Fruit fly (Drosophila melanogaster) whole organism, prepupa: ENCODE data around the gene Ance-2.

ENCODE experiments used
- Blimp-1 ChIP-seq: fragments of 200-800 bp; sonication (Bioruptor generic); optimal IDR thresholded peaks from 3 replicates; lab custom pipeline; 2017; ENCODE audit warnings: missing biosample characterization, missing genetic modification characterization, mild to moderate bottlenecking, moderate library complexity, missing genetic modification reagents
- CG10631 ChIP-seq: fragments of 200-800 bp; sonication (Bioruptor generic); optimal IDR thresholded peaks from 2 replicates; lab custom pipeline; 2016; ENCODE audit warnings: missing biosample characterization, missing genetic modification characterization
- CG10669 ChIP-seq: fragments of 200-800 bp; sonication (Bioruptor generic); optimal IDR thresholded peaks from 3 replicates; lab custom pipeline; 2018; ENCODE audit warnings: missing biosample characterization, mild to moderate bottlenecking, missing genetic modification characterization, moderate library complexity
- CG11294 ChIP-seq: fragments of 200-800 bp; sonication (Bioruptor generic); IDR thresholded peaks from 2 replicates; pipeline ENCODE4 v1.3.6; 2022; ENCODE audit warnings: missing biosample characterization, missing genetic modification characterization
- CG11762 ChIP-seq: fragments of 200-800 bp; sonication (Bioruptor generic); optimal IDR thresholded peaks from 3 replicates; lab custom pipeline; 2016; ENCODE audit warnings: missing biosample characterization, missing genetic modification characterization; ENCODE audit not compliant: insufficient read depth
- CG15336 ChIP-seq: fragments of 200-800 bp; sonication (Bioruptor generic); IDR thresholded peaks from 2 replicates; pipeline ENCODE4 v1.3.6; 2022; ENCODE audit warnings: missing biosample characterization, missing genetic modification characterization
- CG1621 ChIP-seq: fragments of 200-800 bp; sonication (Bioruptor generic); optimal IDR thresholded peaks from 3 replicates; lab custom pipeline; 2018; ENCODE audit warnings: missing biosample characterization, mild to moderate bottlenecking, missing genetic modification characterization
- CG32006 ChIP-seq: fragments of 200-800 bp; sonication (Bioruptor generic); optimal IDR thresholded peaks from 3 replicates; lab custom pipeline; 2017; ENCODE audit warnings: missing biosample characterization, mild to moderate bottlenecking, missing genetic modification characterization
- CG34406 ChIP-seq: fragments of 200-800 bp; sonication (Bioruptor generic); optimal IDR thresholded peaks from 3 replicates; lab custom pipeline; 2016; ENCODE audit warnings: missing biosample characterization, missing genetic modification characterization
- CG3919 ChIP-seq: fragments of 200-800 bp; sonication (Bioruptor generic); optimal IDR thresholded peaks from 3 replicates; lab custom pipeline; 2016; ENCODE audit warnings: missing biosample characterization, missing genetic modification characterization
- CG6276 ChIP-seq: fragments of 200-800 bp; sonication (Bioruptor generic); optimal IDR thresholded peaks from 2 replicates; lab custom pipeline; 2017; ENCODE audit warnings: missing biosample characterization, mild to moderate bottlenecking, missing genetic modification characterization
- CG6808 ChIP-seq: fragments of 200-800 bp; sonication (Bioruptor generic); optimal IDR thresholded peaks from 3 replicates; lab custom pipeline; 2017; ENCODE audit warnings: missing biosample characterization, missing genetic modification characterization, mild to moderate bottlenecking, moderate library complexity, missing genetic modification reagents
- CG6854 ChIP-seq: fragments of 200-800 bp; sonication (Bioruptor generic); optimal IDR thresholded peaks from 2 replicates; lab custom pipeline; 2017; ENCODE audit warnings: missing biosample characterization, mild to moderate bottlenecking, missing genetic modification characterization
- CG7368 ChIP-seq: fragments of 200-800 bp; sonication (Bioruptor generic); optimal IDR thresholded peaks from 3 replicates; lab custom pipeline; 2016; ENCODE audit warnings: missing biosample characterization, missing genetic modification characterization
- CG8119 ChIP-seq: fragments of 200-800 bp; sonication (Bioruptor generic); IDR thresholded peaks from 3 replicates; pipeline ENCODE4 v1.3.6; 2022; ENCODE audit warnings: missing biosample characterization, missing genetic modification characterization
- CG8632 ChIP-seq: fragments of 200-800 bp; sonication (Bioruptor generic); optimal IDR thresholded peaks from 3 replicates; lab custom pipeline; 2016; ENCODE audit warnings: missing biosample characterization, missing genetic modification characterization
- CG9139 ChIP-seq: fragments of 200-800 bp; sonication (Bioruptor generic); optimal IDR thresholded peaks from 3 replicates; lab custom pipeline; 2017; ENCODE audit warnings: missing biosample characterization, mild to moderate bottlenecking, missing genetic modification characterization
- Eip75B ChIP-seq: fragments of 200-800 bp; sonication (Bioruptor generic); optimal IDR thresholded peaks from 3 replicates; lab custom pipeline; 2016; ENCODE audit warnings: missing biosample characterization, missing genetic modification characterization
- Eip78C ChIP-seq: fragments of 200-800 bp; sonication (Bioruptor generic); peaks from one replicate; lab custom pipeline; 2016; ENCODE audit warnings: missing biosample characterization, missing genetic modification characterization
- Eip93F ChIP-seq: fragments of 200-800 bp; sonication (Bioruptor generic); optimal IDR thresholded peaks from 2 replicates; lab custom pipeline; 2016; ENCODE audit warnings: missing biosample characterization, mild to moderate bottlenecking, missing genetic modification characterization
- Ets21C ChIP-seq: fragments of 200-800 bp; sonication (Bioruptor generic); optimal IDR thresholded peaks from 3 replicates; lab custom pipeline; 2016; ENCODE audit warnings: missing biosample characterization, missing genetic modification characterization
- Ets96B ChIP-seq: fragments of 200-800 bp; optimal IDR thresholded peaks from 2 replicates; lab custom pipeline; 2019; ENCODE audit warnings: missing biosample characterization, mild to moderate bottlenecking, missing genetic modification characterization, moderate library complexity
- Hr39 ChIP-seq: fragments of 200-800 bp; sonication (Bioruptor generic); optimal IDR thresholded peaks from 2 replicates; lab custom pipeline; 2016; ENCODE audit warnings: missing biosample characterization, missing genetic modification characterization
- Hr4 ChIP-seq: fragments of 200-800 bp; sonication (Bioruptor generic); optimal IDR thresholded peaks from 3 replicates; lab custom pipeline; 2016; ENCODE audit warnings: missing biosample characterization, missing genetic modification characterization
- Met ChIP-seq: fragments of 200-800 bp; sonication (Bioruptor generic); optimal IDR thresholded peaks from 3 replicates; lab custom pipeline; 2016; ENCODE audit warnings: missing biosample characterization, missing genetic modification characterization
- OdsH ChIP-seq: fragments of 200-800 bp; sonication (Bioruptor generic); optimal IDR thresholded peaks from 3 replicates; lab custom pipeline; 2016; ENCODE audit warnings: missing biosample characterization, missing genetic modification characterization
- Smox ChIP-seq: fragments of 200-800 bp; sonication (Bioruptor generic); optimal IDR thresholded peaks from 3 replicates; lab custom pipeline; 2016; ENCODE audit warnings: missing biosample characterization, missing genetic modification characterization
- Sox102F ChIP-seq: fragments of 200-800 bp; sonication (Bioruptor generic); optimal IDR thresholded peaks from 2 replicates; lab custom pipeline; 2016; ENCODE audit warnings: missing biosample characterization, mild to moderate bottlenecking, missing genetic modification characterization
- Sox14 ChIP-seq: fragments of 200-800 bp; sonication (Bioruptor generic); optimal IDR thresholded peaks from 3 replicates; lab custom pipeline; 2016; ENCODE audit warnings: missing biosample characterization, missing genetic modification characterization
- Sox15 ChIP-seq: fragments of 200-800 bp; sonication (Bioruptor generic); optimal IDR thresholded peaks from 3 replicates; lab custom pipeline; 2016; ENCODE audit warnings: missing biosample characterization, missing genetic modification characterization
- achi ChIP-seq: fragments of 200-800 bp; sonication (Bioruptor generic); optimal IDR thresholded peaks from 3 replicates; lab custom pipeline; 2016; ENCODE audit warnings: missing biosample characterization, missing genetic modification characterization
- acj6 ChIP-seq: fragments of 200-800 bp; sonication (Bioruptor generic); optimal IDR thresholded peaks from 3 replicates; lab custom pipeline; 2016; ENCODE audit warnings: missing biosample characterization, missing genetic modification characterization
- cyc ChIP-seq: fragments of 200-800 bp; sonication (Bioruptor generic); optimal IDR thresholded peaks from 3 replicates; lab custom pipeline; 2016; ENCODE audit warnings: missing biosample characterization, missing genetic modification characterization
- dac ChIP-seq: fragments of 200-800 bp; sonication (Bioruptor generic); optimal IDR thresholded peaks from 2 replicates; lab custom pipeline; 2017; ENCODE audit warnings: missing biosample characterization, mild to moderate bottlenecking, missing genetic modification characterization
- dsx ChIP-seq: fragments of 200-800 bp; optimal IDR thresholded peaks from 3 replicates; lab custom pipeline; 2019; ENCODE audit warnings: missing biosample characterization, mild to moderate bottlenecking, missing genetic modification characterization, moderate library complexity; ENCODE audit not compliant: poor library complexity, severe bottlenecking
- eg ChIP-seq: fragments of 200-800 bp; sonication (Bioruptor generic); IDR thresholded peaks from 3 replicates; pipeline ENCODE4 v1.3.6; 2022; ENCODE audit warnings: missing biosample characterization, missing genetic modification characterization
- fd59A ChIP-seq: fragments of 200-800 bp; sonication (Bioruptor generic); optimal IDR thresholded peaks from 2 replicates; lab custom pipeline; 2017; ENCODE audit warnings: missing biosample characterization, mild to moderate bottlenecking, missing genetic modification characterization, missing genetic modification reagents
- fd85E ChIP-seq: fragments of 200-800 bp; sonication (Bioruptor generic); optimal IDR thresholded peaks from 3 replicates; lab custom pipeline; 2016; ENCODE audit warnings: missing biosample characterization, missing genetic modification characterization
- fkh ChIP-seq: fragments of 200-800 bp; sonication (Bioruptor generic); optimal IDR thresholded peaks from 3 replicates; lab custom pipeline; 2017; ENCODE audit warnings: missing biosample characterization, mild to moderate bottlenecking, missing genetic modification characterization, moderate library complexity
- lz ChIP-seq: fragments of 200-800 bp; sonication (Bioruptor generic); optimal IDR thresholded peaks from 3 replicates; lab custom pipeline; 2016; ENCODE audit warnings: missing biosample characterization, missing genetic modification characterization
- net ChIP-seq: fragments of 200-800 bp; sonication (Bioruptor generic); optimal IDR thresholded peaks from 3 replicates; lab custom pipeline; 2016; ENCODE audit warnings: missing biosample characterization, missing genetic modification characterization
- pdm3 ChIP-seq: fragments of 200-800 bp; sonication (Bioruptor generic); optimal IDR thresholded peaks from 3 replicates; lab custom pipeline; 2016; ENCODE audit warnings: missing biosample characterization, missing genetic modification characterization
- svp ChIP-seq: fragments of 200-800 bp; sonication (Bioruptor generic); peaks from one replicate; lab custom pipeline; 2016; ENCODE audit warnings: missing biosample characterization, missing genetic modification characterization
- topi ChIP-seq: fragments of 200-800 bp; sonication (Bioruptor generic); optimal IDR thresholded peaks from 3 replicates; lab custom pipeline; 2016; ENCODE audit warnings: missing biosample characterization, missing genetic modification characterization
- vri ChIP-seq: fragments of 200-800 bp; sonication (Bioruptor generic); optimal IDR thresholded peaks from 3 replicates; lab custom pipeline; 2016; ENCODE audit warnings: missing biosample characterization, mild to moderate bottlenecking, missing genetic modification characterization

Gene Ance-2

dm6 chr2L:13947476-13947875, 38.3 kb downstream of the Ance-2 start, which contains the start of gene Vajk3:
Gene Vajk3 (minus strand): TSS chr2L:13947476.
- TF ChIP-seq vri (no peak), eg (GFP tag; lab: Robert Waterston, UW) (0 out of 3 replicates have a peak, but pooled peaks have one; percentile 16), dac (GFP tag; lab: Kevin White, UChicago) (no peak), Sox15 (GFP tag; lab: Kevin White, UChicago) (no peak)

dm6 chr2L:13949789-13950188, 40.7 kb downstream of the Ance-2 start:
- TF ChIP-seq Sox15 (GFP tag; lab: Kevin White, UChicago) = no peak
- TF ChIP-seq CG6808 = no peak
- TF ChIP-seq svp (GFP tag; lab: Kevin White, UChicago) = no peak
- no peak for TF ChIP-seq Eip93F (GFP tag; lab: Kevin White, UChicago)
- TF ChIP-seq Hr4 = no peak
- no peak for TF ChIP-seq CG32006 (GFP tag; lab: Kevin White, UChicago)
- TF ChIP-seq CG34406 (GFP tag; lab: Kevin White, UChicago) = no peak
- no peak for TF ChIP-seq acj6 (GFP tag; lab: Kevin White, UChicago)
- no peak for TF ChIP-seq CG11762 (GFP tag; lab: Kevin White, UChicago)
- TF ChIP-seq dac (GFP tag; lab: Kevin White, UChicago) = no peak
- no peak for TF ChIP-seq CG11294 (GFP tag; lab: Robert Waterston, UW)
- TF ChIP-seq CG8632 (GFP tag; lab: Kevin White, UChicago) = no peak
- TF ChIP-seq CG8119 (GFP tag; lab: Robert Waterston, UW) = no peak
- no peak for TF ChIP-seq CG3919 (GFP tag; lab: Kevin White, UChicago)
- no peak for TF ChIP-seq topi (GFP tag; lab: Kevin White, UChicago)
- no peak for TF ChIP-seq lz (GFP tag; lab: Kevin White, UChicago)
- TF ChIP-seq CG10669 = no peak
- TF ChIP-seq eg (GFP tag; lab: Robert Waterston, UW) = no peak
- no peak for TF ChIP-seq cyc (GFP tag; lab: Kevin White, UChicago)
- TF ChIP-seq OdsH (GFP tag; lab: Kevin White, UChicago) = no peak

dm6 chr2L:13955775-13956174, 46.6 kb downstream of the Ance-2 start:
- TF ChIP-seq Smox (GFP tag; lab: Kevin White, UChicago) (peak; percentile 98), CG7368 (GFP tag; lab: Kevin White, UChicago) (peak; percentile 83), Met (GFP tag; lab: Kevin White, UChicago) (peak; percentile 98), fkh (GFP tag; lab: Kevin White, UChicago) (no peak), pdm3 (peak; percentile 97), Ets96B (tag; lab: Kevin White, UChicago) (peak; percentile 86), lz (GFP tag; lab: Kevin White, UChicago) (peak; percentile 98), CG6808 (peak; percentile 86), Sox102F (GFP tag; lab: Kevin White, UChicago) (peak; percentile 98), CG15336 (GFP tag; lab: Robert Waterston, UW) (peak; percentile 97), svp (GFP tag; lab: Kevin White, UChicago) (peak; percentile 95), CG8119 (GFP tag; lab: Robert Waterston, UW) (peak; percentile 94), CG9139 (peak; percentile 67), dsx (peak; percentile 87), Sox14 (GFP tag; lab: Kevin White, UChicago) (peak; percentile 98), Hr39 (GFP tag; lab: Kevin White, UChicago) (peak; percentile 99), Eip78C (GFP tag; lab: Kevin White, UChicago) (peak; percentile 98), achi (GFP tag; lab: Kevin White, UChicago) (peak; percentile 95), Eip75B (peak; percentile 96), fd85E (GFP tag; lab: Kevin White, UChicago) (peak; percentile 62), CG3919 (GFP tag; lab: Kevin White, UChicago) (peak; percentile 93), Sox15 (GFP tag; lab: Kevin White, UChicago) (peak; percentile 92), fd59A (GFP tag; lab: Kevin White, UChicago) (peak; percentile 90), net (GFP tag; lab: Kevin White, UChicago) (peak; percentile 95), CG11762 (GFP tag; lab: Kevin White, UChicago) (peak; percentile 93), CG10631 (GFP tag; lab: Kevin White, UChicago) (peak; percentile 96), Blimp-1 (peak; percentile 88), CG6854 (GFP tag; lab: Kevin White, UChicago) (no peak), CG1621 (tag; lab: Kevin White, UChicago) (peak; percentile 92), topi (GFP tag; lab: Kevin White, UChicago) (peak; percentile 95), CG10669 (peak; percentile 90), Ets21C (GFP tag; lab: Kevin White, UChicago) (peak; percentile 97), CG6276 (GFP tag; lab: Kevin White, UChicago) (peak; percentile 90), cyc (GFP tag; lab: Kevin White, UChicago) (peak; percentile 96), dac (GFP tag; lab: Kevin White, UChicago) (peak; percentile 85), CG32006 (GFP tag; lab: Kevin White, UChicago) (peak; percentile 95), Hr4 (peak; percentile 91), acj6 (GFP tag; lab: Kevin White, UChicago) (peak; percentile 96)
